Fruit fly (Drosophila melanogaster) whole organism, pupa: ENCODE results near the gene CG31898.

Experiments
- CG10348 ChIP-seq: fragments of 200-800 bp; sonication (Bioruptor generic); IDR thresholded peaks from 2 replicates; pipeline ENCODE4 v1.3.6; 2022; ENCODE audit warnings: missing biosample characterization, missing genetic modification characterization
- CG12605 ChIP-seq: fragments of 200-800 bp; sonication (Bioruptor generic); IDR thresholded peaks from 2 replicates; pipeline ENCODE4 v1.3.6; 2022; ENCODE audit warnings: missing biosample characterization, missing genetic modification characterization
- CG13204 ChIP-seq: fragments of 200-800 bp; sonication (Bioruptor generic); optimal IDR thresholded peaks from 2 replicates; lab custom pipeline; 2018; ENCODE audit warnings: missing biosample characterization, mild to moderate bottlenecking, missing genetic modification characterization, moderate library complexity
- CG14655 ChIP-seq: fragments of 200-800 bp; sonication (Bioruptor generic); optimal IDR thresholded peaks from 3 replicates; lab custom pipeline; 2017; ENCODE audit warnings: mild to moderate bottlenecking, missing biosample characterization, missing genetic modification reagents, missing genetic modification characterization
- CG15710 ChIP-seq: fragments of 200-800 bp; sonication (Bioruptor generic); optimal IDR thresholded peaks from 2 replicates; lab custom pipeline; 2018; ENCODE audit warnings: missing biosample characterization, mild to moderate bottlenecking, missing genetic modification characterization, moderate library complexity
- CG17806 ChIP-seq: fragments of 200-800 bp; sonication (Bioruptor generic); optimal IDR thresholded peaks from 2 replicates; lab custom pipeline; 2018; ENCODE audit warnings: missing biosample characterization, mild to moderate bottlenecking, missing genetic modification characterization, moderate library complexity
- CG32121 ChIP-seq: fragments of 200-800 bp; sonication (Bioruptor generic); IDR thresholded peaks from 2 replicates; pipeline ENCODE4 v1.3.6; 2022; ENCODE audit warnings: missing biosample characterization, missing genetic modification characterization
- CG34367 ChIP-seq: fragments of 200-800 bp; sonication (Bioruptor generic); optimal IDR thresholded peaks from 2 replicates; lab custom pipeline; 2018; ENCODE audit warnings: missing biosample characterization, mild to moderate bottlenecking, missing genetic modification characterization
- CG4496 ChIP-seq: fragments of 200-800 bp; sonication (Bioruptor generic); IDR thresholded peaks from 3 replicates; pipeline ENCODE4 v1.3.6; 2022; ENCODE audit warnings: missing biosample characterization, missing genetic modification characterization
- CG8159 ChIP-seq: fragments of 200-800 bp; sonication (Bioruptor generic); optimal IDR thresholded peaks from 3 replicates; lab custom pipeline; 2018; ENCODE audit warnings: missing biosample characterization, mild to moderate bottlenecking, missing genetic modification characterization, moderate library complexity
- CG8301 ChIP-seq: fragments of 200-800 bp; sonication (Bioruptor generic); optimal IDR thresholded peaks from 2 replicates; lab custom pipeline; 2018; ENCODE audit warnings: missing biosample characterization, mild to moderate bottlenecking, missing genetic modification characterization
- CG9948 ChIP-seq: fragments of 200-800 bp; sonication (Bioruptor generic); optimal IDR thresholded peaks from 2 replicates; lab custom pipeline; 2018; ENCODE audit warnings: missing biosample characterization, mild to moderate bottlenecking, missing genetic modification characterization, moderate library complexity
- D1 ChIP-seq: fragments of 200-800 bp; sonication (Bioruptor generic); optimal IDR thresholded peaks from 2 replicates; lab custom pipeline; 2018; ENCODE audit warnings: missing biosample characterization, mild to moderate bottlenecking, missing genetic modification characterization, moderate library complexity
- EcR ChIP-seq: fragments of 200-800 bp; sonication (Bioruptor generic); optimal IDR thresholded peaks from 3 replicates; lab custom pipeline; 2019; ENCODE audit warnings: missing biosample characterization, missing genetic modification characterization, mild to moderate bottlenecking, moderate library complexity, missing genetic modification reagents
- Ets98B ChIP-seq: fragments of 200-800 bp; sonication (Bioruptor generic); IDR thresholded peaks from 2 replicates; pipeline ENCODE4 v1.3.6; 2022; ENCODE audit warnings: missing biosample characterization, missing genetic modification characterization
- Pif1A ChIP-seq: fragments of 200-800 bp; sonication (Bioruptor generic); optimal IDR thresholded peaks from 3 replicates; lab custom pipeline; 2016; ENCODE audit warnings: missing biosample characterization, missing genetic modification characterization
- Pif1B ChIP-seq: fragments of 200-800 bp; sonication (Bioruptor generic); optimal IDR thresholded peaks from 3 replicates; lab custom pipeline; 2016; ENCODE audit warnings: missing biosample characterization, missing genetic modification characterization
- Snoo ChIP-seq: fragments of 200-800 bp; sonication (Bioruptor generic); optimal IDR thresholded peaks from 3 replicates; lab custom pipeline; 2017; ENCODE audit warnings: missing biosample characterization, mild to moderate bottlenecking, missing genetic modification characterization, inconsistent platforms
- fd96Ca ChIP-seq: fragments of 200-800 bp; sonication (Bioruptor generic); IDR thresholded peaks from 3 replicates; pipeline ENCODE4 v1.3.6; 2022; ENCODE audit warnings: missing biosample characterization, missing genetic modification characterization
- gl ChIP-seq: fragments of 200-800 bp; sonication (Bioruptor generic); optimal IDR thresholded peaks from 2 replicates; lab custom pipeline; 2018; ENCODE audit warnings: missing biosample characterization, mild to moderate bottlenecking, missing genetic modification characterization
- rn ChIP-seq: fragments of 200-800 bp; sonication (Bioruptor generic); IDR thresholded peaks from 2 replicates; pipeline ENCODE4 v1.3.6; 2022; ENCODE audit warnings: missing biosample characterization, missing genetic modification characterization

The CG31898 gene

dm6 chr2L:8362955-8363285, 37.3 kb upstream of the CG31898 start:
- TF ChIP-seq CG4496 (GFP tag; lab: Robert Waterston, UW) (peak; percentile 6; the same call in 1 of the 3 replicates), CG9948 (tag; lab: Kevin White, UChicago) (no peak)

dm6 chr2L:8364006-8364956, 35.9 kb upstream of the CG31898 start, which contains the start of the genes RpS13 and CSN8:
Gene RpS13, minus strand, starts transcription at chr2L:8364662.
Gene CSN8, plus strand, starts transcription at chr2L:8364855.
- 0 out of 2 replicates have a peak, but pooled peaks have one; percentile 11 for TF ChIP-seq CG32121 (GFP tag; lab: Robert Waterston, UW)
- no peak for TF ChIP-seq rn
- TF ChIP-seq CG4496 (GFP tag; lab: Robert Waterston, UW): 0 out of 3 replicates have a peak, but pooled peaks have one; percentile 18
- TF ChIP-seq CG14655: no peak

dm6 chr2L:8365701-8366643, 34.2 kb upstream of the CG31898 start, which contains the start of gene Pp2A-29B:
Gene Pp2A-29B, plus strand, starts transcription at chr2L:8366038.
- TF ChIP-seq CG4496 (GFP tag; lab: Robert Waterston, UW) (no peak), CG8159 (tag; lab: Kevin White, UChicago) (peak; percentile 32), CG14655 (no peak), CG32121 (GFP tag; lab: Robert Waterston, UW) (no peak), Pif1A (GFP tag; lab: Kevin White, UChicago) (peak; percentile 4), D1 (tag; lab: Kevin White, UChicago) (no peak), CG34367 (tag; lab: Kevin White, UChicago) (no peak), CG8301 (tag; lab: Kevin White, UChicago) (no peak), CG17806 (tag; lab: Kevin White, UChicago) (no peak), CG13204 (GFP tag; lab: Kevin White, UChicago) (no peak), Ets98B (no peak), EcR (GFP tag; lab: Kevin White, UChicago) (no peak), CG15710 (tag; lab: Kevin White, UChicago) (peak; percentile 13), gl (tag; lab: Kevin White, UChicago) (no peak), CG9948 (tag; lab: Kevin White, UChicago) (no peak), fd96Ca (GFP tag; lab: Robert Waterston, UW) (0 out of 3 replicates have a peak, but pooled peaks have one; percentile 15)

- TF ChIP-seq CG4496 (GFP tag; lab: Robert Waterston, UW) (peak; percentile 50; the same call in 1 of the 3 replicates), CG10348 (GFP tag; lab: Robert Waterston, UW) (0 out of 2 replicates have a peak, but pooled peaks have one; percentile 6), CG13204 (GFP tag; lab: Kevin White, UChicago) (no peak), CG12605 (peak; percentile 44; the same call in 1 of the 2 replicates), D1 (tag; lab: Kevin White, UChicago) (no peak), CG14655 (no peak), CG8301 (tag; lab: Kevin White, UChicago) (no peak), CG17806 (tag; lab: Kevin White, UChicago) (no peak), CG15710 (tag; lab: Kevin White, UChicago) (peak; percentile 16), Pif1B (GFP tag; lab: Kevin White, UChicago) (no peak), fd96Ca (GFP tag; lab: Robert Waterston, UW) (peak; percentile 67; the same call in 2 of the 3 replicates), CG32121 (GFP tag; lab: Robert Waterston, UW) (peak; percentile 46; the same call in 1 of the 2 replicates), Snoo (tag; lab: Kevin White, UChicago) (no peak), gl (tag; lab: Kevin White, UChicago) (no peak), CG34367 (tag; lab: Kevin White, UChicago) (no peak), rn (no peak), Ets98B (peak; percentile 74; the same call in 1 of the 2 replicates), EcR (GFP tag; lab: Kevin White, UChicago) (peak; percentile 44)
Measured at dm6 chr2L:8370364-8371326, 29.6 kb upstream of the CG31898 start, which contains the start of gene CG17292. Gene CG17292, plus strand, starts transcription at chr2L:8370454.
